Worm (Caenorhabditis elegans) whole organism, L4 larva: Measurements from ENCODE around the gene adh-1.

Experiments
- F37D6.2 ChIP-seq: sonication (generic microtip); optimal IDR thresholded peaks from 2 replicates; lab custom pipeline; 2016; ENCODE audit warnings: mild to moderate bottlenecking, missing genetic modification characterization, missing compliant biosample characterization
- Y105C5A.15 ChIP-seq: fragments of 200-800 bp; sonication (Bioruptor generic); IDR thresholded peaks from 2 replicates; pipeline ENCODE4 v1.3.6; 2022; ENCODE audit warnings: missing genetic modification characterization, missing compliant biosample characterization
- Y5F2A.4 ChIP-seq: fragments of 200-800 bp; sonication (Bioruptor generic); optimal IDR thresholded peaks from 2 replicates; lab custom pipeline; 2018; ENCODE audit warnings: mild to moderate bottlenecking, missing genetic modification characterization, missing compliant biosample characterization
- ZK337.2 ChIP-seq: fragments of 200-800 bp; sonication (Bioruptor generic); IDR thresholded peaks from 2 replicates; pipeline ENCODE4 v1.3.6; 2022; ENCODE audit warnings: missing genetic modification reagents, missing genetic modification characterization, missing compliant biosample characterization
- aha-1 ChIP-seq: fragments of 150-350 bp; peaks from one replicate; lab custom pipeline; 2014; ENCODE audit warnings: missing biosample characterization, missing genetic modification characterization
- ceh-20 ChIP-seq: fragments of 200-800 bp; sonication (Bioruptor generic); IDR thresholded peaks from 2 replicates; pipeline ENCODE4 v1.3.6; 2022; ENCODE audit warnings: missing genetic modification reagents, missing genetic modification characterization, missing compliant biosample characterization
- ceh-32 ChIP-seq: sonication (generic microtip); optimal IDR thresholded peaks from 2 replicates; lab custom pipeline; 2016; ENCODE audit warnings: mild to moderate bottlenecking, missing genetic modification characterization, missing compliant biosample characterization; ENCODE audit not compliant: poor library complexity
- ceh-82 ChIP-seq: sonication (generic microtip); optimal IDR thresholded peaks from 2 replicates; lab custom pipeline; 2017; ENCODE audit warnings: missing biosample characterization, missing genetic modification characterization
- ctbp-1 ChIP-seq: fragments of 200-800 bp; sonication (Bioruptor generic); IDR thresholded peaks from 2 replicates; pipeline ENCODE4 v1.3.6; 2022; ENCODE audit warnings: missing genetic modification reagents, missing genetic modification characterization, missing compliant biosample characterization
- daf-19 ChIP-seq: fragments of 200-800 bp; sonication (Bioruptor generic); conservative IDR thresholded peaks from 2 replicates; pipeline ENCODE4 v1.3.6; 2022; ENCODE audit warnings: missing genetic modification characterization, missing compliant biosample characterization
- daf-8 ChIP-seq: fragments of 200-800 bp; sonication (Bioruptor generic); IDR thresholded peaks from 2 replicates; pipeline ENCODE4 v1.3.6; 2022; ENCODE audit warnings: missing genetic modification characterization, missing compliant biosample characterization
- dmd-6 ChIP-seq: fragments of 200-800 bp; sonication (Bioruptor generic); IDR thresholded peaks from 2 replicates; pipeline ENCODE4 v1.3.6; 2022; ENCODE audit warnings: missing genetic modification reagents, missing genetic modification characterization, missing compliant biosample characterization
- fos-1 ChIP-seq: fragments of 150-350 bp; optimal IDR thresholded peaks from 2 replicates; lab custom pipeline; 2014; ENCODE audit warnings: missing biosample characterization, missing genetic modification characterization
- gei-8 ChIP-seq: fragments of 200-800 bp; sonication (Bioruptor generic); optimal IDR thresholded peaks from 2 replicates; lab custom pipeline; 2018; ENCODE audit warnings: mild to moderate bottlenecking, missing genetic modification characterization, missing compliant biosample characterization
- hlh-11 ChIP-seq: fragments of 200-800 bp; sonication (Bioruptor generic); optimal IDR thresholded peaks from 2 replicates; lab custom pipeline; 2018; ENCODE audit warnings: mild to moderate bottlenecking, missing genetic modification characterization, missing compliant biosample characterization
- hlh-30 ChIP-seq: sonication (generic microtip); optimal IDR thresholded peaks from 2 replicates; lab custom pipeline; 2017; ENCODE audit warnings: antibody characterized with exemption, mild to moderate bottlenecking, missing genetic modification characterization, missing compliant biosample characterization; ENCODE audit not compliant: insufficient read depth
- hmg-1.1 ChIP-seq: fragments of 200-800 bp; sonication (Bioruptor generic); IDR thresholded peaks from 2 replicates; pipeline ENCODE4 v1.3.6; 2022; ENCODE audit warnings: missing genetic modification reagents, missing genetic modification characterization, missing compliant biosample characterization
- lim-7 ChIP-seq: fragments of 200-800 bp; sonication (Bioruptor generic); IDR thresholded peaks from 2 replicates; pipeline ENCODE4 v1.3.6; 2022; ENCODE audit warnings: missing genetic modification characterization, missing compliant biosample characterization
- lin-13 ChIP-seq: fragments of 150-350 bp; optimal IDR thresholded peaks from 2 replicates; lab custom pipeline; 2014; ENCODE audit warnings: missing biosample characterization, missing genetic modification reagents, missing genetic modification characterization
- lin-39 ChIP-seq: fragments of 150-350 bp; optimal IDR thresholded peaks from 2 replicates; lab custom pipeline; 2014; ENCODE audit warnings: missing biosample characterization, missing genetic modification reagents, missing genetic modification characterization
- lsy-2 ChIP-seq, 2 experiments: fragments of 150-350 bp in 1 of 2; sonication (generic microtip) in 1 of 2; optimal IDR thresholded peaks; 2 replicates each; lab custom pipeline; 2014 to 2017; ENCODE audit warnings: missing biosample characterization in 2 of 2, missing genetic modification characterization in 2 of 2
- mdl-1 ChIP-seq, 2 experiments: fragments of 150-350 bp in 1 of 2; sonication (generic microtip) in 1 of 2; optimal IDR thresholded peaks; 2 replicates each; lab custom pipeline; 2014 to 2017; ENCODE audit warnings: missing biosample characterization in 2 of 2, missing genetic modification characterization in 2 of 2
- mdt-29 ChIP-seq: fragments of 200-800 bp; sonication (Bioruptor generic); IDR thresholded peaks from 2 replicates; pipeline ENCODE4 v1.3.6; 2022; ENCODE audit warnings: missing genetic modification reagents, missing genetic modification characterization, missing compliant biosample characterization
- mep-1 ChIP-seq: fragments of 150-350 bp; sonication (generic microtip); optimal IDR thresholded peaks from 3 replicates; lab custom pipeline; 2014; ENCODE audit warnings: missing biosample characterization, missing genetic modification characterization
- mxl-2 ChIP-seq: fragments of 200-800 bp; sonication (Bioruptor generic); conservative IDR thresholded peaks from 2 replicates; pipeline ENCODE4 v1.3.6; 2022; ENCODE audit warnings: missing genetic modification reagents, missing genetic modification characterization, missing compliant biosample characterization
- nhr-10 ChIP-seq: fragments of 150-350 bp; optimal IDR thresholded peaks from 2 replicates; lab custom pipeline; 2014; ENCODE audit warnings: missing biosample characterization, missing genetic modification characterization
- nhr-11 ChIP-seq: fragments of 150-350 bp; optimal IDR thresholded peaks from 2 replicates; lab custom pipeline; 2014; ENCODE audit warnings: missing biosample characterization, missing genetic modification characterization
- nhr-237 ChIP-seq: sonication (generic microtip); optimal IDR thresholded peaks from 2 replicates; lab custom pipeline; 2017; ENCODE audit warnings: missing biosample characterization, missing genetic modification characterization
- nhr-28 ChIP-seq: fragments of 150-350 bp; optimal IDR thresholded peaks from 2 replicates; lab custom pipeline; 2014; ENCODE audit warnings: missing biosample characterization, missing genetic modification characterization
- nhr-77 ChIP-seq: fragments of 150-350 bp; optimal IDR thresholded peaks from 2 replicates; lab custom pipeline; 2014; ENCODE audit warnings: missing biosample characterization, missing genetic modification characterization
- pqm-1 ChIP-seq: sonication (generic microtip); optimal IDR thresholded peaks from 2 replicates; lab custom pipeline; 2017; ENCODE audit warnings: missing biosample characterization, missing genetic modification characterization
- spr-1 ChIP-seq: sonication (generic microtip); optimal IDR thresholded peaks from 2 replicates; lab custom pipeline; 2016; ENCODE audit warnings: mild to moderate bottlenecking, missing genetic modification characterization, missing compliant biosample characterization
- unc-62 ChIP-seq, 3 experiments: fragments of 150-350 bp in 1 of 3; sonication (generic microtip); optimal IDR thresholded peaks in 2 of 3; peaks in 1 of 3; 1 replicate in 1 of 3; 2 replicates in 2 of 3; lab custom pipeline; 2014 to 2017; ENCODE audit warnings: missing biosample characterization in 3 of 3, missing genetic modification characterization in 3 of 3, missing genetic modification reagents in 3 of 3, missing genotype in 1 of 3
- zfp-3 ChIP-seq: fragments of 200-800 bp; sonication (Bioruptor generic); conservative IDR thresholded peaks from 2 replicates; pipeline ENCODE4 v1.3.6; 2022; ENCODE audit warnings: missing genetic modification reagents, missing genetic modification characterization, missing compliant biosample characterization
- zip-11 ChIP-seq: fragments of 200-800 bp; sonication (Bioruptor generic); IDR thresholded peaks from 2 replicates; pipeline ENCODE4 v1.3.6; 2022; ENCODE audit warnings: missing genetic modification characterization, missing compliant biosample characterization

adh-1 gene

DNA sequence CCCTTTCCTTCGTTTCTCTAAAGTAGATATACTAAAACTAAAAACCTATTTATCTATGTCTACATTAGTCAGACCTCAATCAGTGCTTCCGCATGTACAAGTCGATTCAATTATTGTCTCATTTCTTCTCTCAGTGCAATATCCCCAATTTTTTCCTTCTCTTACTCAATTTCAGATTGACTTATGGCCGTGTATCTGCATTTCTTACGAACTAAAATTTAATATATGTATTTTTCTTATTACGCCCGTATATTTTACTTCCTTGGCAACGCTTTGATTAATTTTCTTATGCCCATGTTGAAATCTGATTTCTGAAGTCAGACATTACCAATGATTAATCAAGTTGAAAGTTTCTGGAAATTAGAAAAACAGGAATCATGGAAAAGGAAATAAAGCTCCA is 33.1 kb upstream of the adh-1 start (continued):
- no peak for TF ChIP-seq ceh-32
- no peak for TF ChIP-seq nhr-10
- TF ChIP-seq lsy-2 (tag; optimal IDR thresholded peaks at IDR 0.05; lab: Kevin White, UChicago): peak in 1 of 2 experiments; percentile 14
- TF ChIP-seq unc-62 (GFP tag; optimal IDR thresholded peaks at IDR 0.05 in 1 of 2; lab: Kevin White, UChicago): peak in 1 of 2 experiments; percentile 43
- TF ChIP-seq unc-62 (tag; optimal IDR thresholded peaks at IDR 0.05; lab: Kevin White, UChicago): no peak
- no peak for TF ChIP-seq daf-19 (GFP tag; lab: Robert Waterston, UW)
- no peak for TF ChIP-seq spr-1
- TF ChIP-seq fos-1: no peak
- no peak for TF ChIP-seq nhr-28
- no peak for TF ChIP-seq ZK337.2 (GFP tag; lab: Robert Waterston, UW)
- no peak for TF ChIP-seq Y105C5A.15 (GFP tag; lab: Robert Waterston, UW)
- TF ChIP-seq pqm-1 (tag; lab: Kevin White, UChicago): no peak
- TF ChIP-seq nhr-237 (tag; lab: Kevin White, UChicago): no peak
- no peak for TF ChIP-seq hmg-1.1 (GFP tag; lab: Robert Waterston, UW)
- peak; percentile 12 for TF ChIP-seq F37D6.2 (tag; lab: Kevin White, UChicago)
- no peak for TF ChIP-seq mxl-2 (GFP tag; lab: Robert Waterston, UW)
- TF ChIP-seq zfp-3: no peak
- TF ChIP-seq nhr-77: no peak

DNA sequence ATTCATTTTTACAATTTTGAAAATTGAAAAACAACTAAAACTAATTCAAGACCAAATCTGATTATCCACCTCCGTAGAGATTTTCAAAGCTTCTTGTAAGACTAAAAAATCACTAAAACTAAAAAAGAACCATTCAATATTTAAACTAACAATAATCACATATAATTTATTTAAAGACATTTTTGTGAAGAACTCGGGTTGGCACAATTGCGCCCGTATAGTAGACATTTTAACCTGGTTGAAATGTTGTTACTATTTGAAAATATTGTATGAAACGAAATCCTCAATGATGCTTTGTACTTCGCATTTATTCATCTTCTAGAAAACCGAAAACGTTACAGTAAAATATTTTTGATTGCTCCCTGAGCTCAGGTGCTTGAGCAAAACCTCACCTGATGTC is 32.0 kb upstream of the adh-1 start:
- TF ChIP-seq Y5F2A.4: no peak
- peak; percentile 75 for TF ChIP-seq aha-1 (tag; lab: Kevin White, UChicago)
- TF ChIP-seq unc-62 (GFP tag; optimal IDR thresholded peaks at IDR 0.05 in 1 of 2; lab: Kevin White, UChicago): peak in 1 of 2 experiments; percentile 74
- TF ChIP-seq unc-62 (tag; optimal IDR thresholded peaks at IDR 0.05; lab: Kevin White, UChicago): no peak
- TF ChIP-seq daf-8 (GFP tag; lab: Robert Waterston, UW): no peak

- TF ChIP-seq hlh-30 (tag; lab: Kevin White, UChicago) (peak; percentile 39), lin-39 (tag; lab: Kevin White, UChicago) (no peak), ceh-82 (tag; lab: Kevin White, UChicago) (no peak), F37D6.2 (tag; lab: Kevin White, UChicago) (no peak), mdl-1 (tag; optimal IDR thresholded peaks at IDR 0.05; lab: Kevin White, UChicago) (peak; percentile 8 to 17), ctbp-1 (no peak), aha-1 (tag; lab: Kevin White, UChicago) (peak; percentile 97), hlh-11 (tag; lab: Kevin White, UChicago) (peak; percentile 1), ceh-20 (GFP tag; lab: Robert Waterston, UW) (no peak), nhr-28 (peak; percentile 25), mep-1 (peak; percentile 4), dmd-6 (GFP tag; lab: Robert Waterston, UW) (peak; percentile 25; the same call in 1 of the 2 replicates), lim-7 (no peak), zip-11 (no peak)
These were observed 30.3 kb upstream of the adh-1 start for ce11 chrV:11857756-11858155.

DNA sequence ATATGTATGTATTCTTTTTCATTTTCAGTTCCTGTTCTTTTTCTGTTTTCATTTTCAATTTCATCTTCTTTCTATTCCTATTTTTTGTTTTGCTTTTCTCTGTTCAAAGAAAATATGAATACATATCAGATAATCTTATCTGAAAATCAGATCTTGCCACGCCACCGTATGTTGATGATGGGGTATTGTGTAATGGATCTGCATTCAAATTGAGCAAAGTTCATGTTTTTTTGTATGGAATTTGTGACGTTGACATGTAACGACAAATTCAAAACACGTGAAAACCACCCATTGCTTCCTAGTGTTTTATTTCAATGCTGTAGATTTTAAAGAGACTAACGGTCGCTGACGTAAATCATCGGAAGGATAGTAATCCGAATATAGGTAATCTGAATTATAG is 29.7 kb upstream of the adh-1 start:
- no peak for TF ChIP-seq nhr-11
- no peak for TF ChIP-seq lin-13 (GFP tag; lab: Kevin White, UChicago)
- peak; percentile 65 for TF ChIP-seq aha-1 (tag; lab: Kevin White, UChicago)
- no peak for TF ChIP-seq mdt-29 (GFP tag; lab: Robert Waterston, UW)
- no peak for TF ChIP-seq gei-8 (GFP tag; lab: Kevin White, UChicago)
- TF ChIP-seq, all 104 proteins: peak for 1
